Worm (Caenorhabditis elegans): ENCODE measurements around the gene Y39B6A.30.

The Y39B6A.30 gene

ce11 chrV:19000542-19000941 is 13.8 kb upstream of the Y39B6A.30 start:
- TF ChIP-seq ztf-1 (GFP tag; conservative IDR thresholded peaks at IDR 0.05) (no peak), nhr-77 (tag; optimal IDR thresholded peaks at IDR 0.05) (no peak), unc-39 (tag; optimal IDR thresholded peaks at IDR 0.05) (no peak), nhr-129 (tag; optimal IDR thresholded peaks at IDR 0.05) (no peak), nhr-23 (tag; optimal IDR thresholded peaks at IDR 0.05) (no peak), nhr-25 (tag; optimal IDR thresholded peaks at IDR 0.05) (no peak), elt-3 (tag; optimal IDR thresholded peaks at IDR 0.05) (no peak), Y55F3AM.14 (GFP tag; optimal IDR thresholded peaks at IDR 0.05) (no peak), peb-1 (tag; optimal IDR thresholded peaks at IDR 0.05) (no peak), F13H6.1 (tag; optimal IDR thresholded peaks at IDR 0.05) (no peak), sma-3 (GFP tag; optimal IDR thresholded peaks at IDR 0.05) (no peak), R02D3.7 (tag; optimal IDR thresholded peaks at IDR 0.05) (no peak)

ce11 chrV:19001016-19001415 is 13.4 kb upstream of the Y39B6A.30 start, which contains the start of gene Y39B6A.34:
Gene Y39B6A.34, plus strand, starts transcription at chrV:19001018.
- TF ChIP-seq sma-3 (GFP tag; optimal IDR thresholded peaks at IDR 0.05) (no peak), F13H6.1 (tag; optimal IDR thresholded peaks at IDR 0.05) (peak; percentile 13), dmd-4 (tag; optimal IDR thresholded peaks at IDR 0.05) (no peak), lin-13 (GFP tag; optimal IDR thresholded peaks at IDR 0.05) (no peak), unc-55 (GFP tag; optimal IDR thresholded peaks at IDR 0.05) (peak; percentile 41), gmeb-1 (tag; optimal IDR thresholded peaks at IDR 0.05) (no peak), sma-9 (GFP tag; optimal IDR thresholded peaks at IDR 0.05) (peak; percentile 25), sma-9 (tag; optimal IDR thresholded peaks at IDR 0.05) (no peak), R02D3.7 (tag; optimal IDR thresholded peaks at IDR 0.05) (no peak), lsy-2 (tag; optimal IDR thresholded peaks at IDR 0.05) (peak in 1 of 2 experiments; percentile 24), C34F6.9 (tag; optimal IDR thresholded peaks at IDR 0.05) (peak; percentile 23), mab-5 (tag; optimal IDR thresholded peaks at IDR 0.05) (no peak), nhr-25 (tag; optimal IDR thresholded peaks at IDR 0.05) (no peak)

- TF ChIP-seq fos-1 (tag; optimal IDR thresholded peaks at IDR 0.05), result no peak
- TF ChIP-seq nhr-21 (tag; optimal IDR thresholded peaks at IDR 0.05), result no peak
- no peak for TF ChIP-seq R02D3.7 (tag; optimal IDR thresholded peaks at IDR 0.05)
- no peak for TF ChIP-seq sma-3 (GFP tag; optimal IDR thresholded peaks at IDR 0.05)
- TF ChIP-seq mdl-1 (tag; optimal IDR thresholded peaks at IDR 0.05), result no peak
- no peak for TF ChIP-seq nhr-237 (tag; optimal IDR thresholded peaks at IDR 0.05)
- TF ChIP-seq nhr-11 (tag; optimal IDR thresholded peaks at IDR 0.05), result no peak
- TF ChIP-seq elt-3 (tag; optimal IDR thresholded peaks at IDR 0.05), result no peak
- TF ChIP-seq C34F6.9 (tag; optimal IDR thresholded peaks at IDR 0.05), result no peak
- TF ChIP-seq sem-4 (tag; optimal IDR thresholded peaks at IDR 0.05), result no peak
- no peak for TF ChIP-seq ceh-82 (tag; optimal IDR thresholded peaks at IDR 0.05)
- no peak for TF ChIP-seq lin-13 (GFP tag; optimal IDR thresholded peaks at IDR 0.05)
- TF ChIP-seq elt-1 (tag; optimal IDR thresholded peaks at IDR 0.05), result no peak
Observed at ce11 chrV:19001656-19002055, 12.7 kb upstream of the Y39B6A.30 start, which contains the start of gene Y39B6A.33. Gene Y39B6A.33, plus strand, starts transcription at chrV:19001956.

ce11 chrV:19010405-19010804 is 4.0 kb upstream of the Y39B6A.30 start:
- TF ChIP-seq lin-13 (GFP tag; optimal IDR thresholded peaks at IDR 0.05) (no peak), sma-3 (GFP tag; optimal IDR thresholded peaks at IDR 0.05) (no peak), egl-27 (tag; optimal IDR thresholded peaks at IDR 0.05) (no peak), Y55F3AM.14 (GFP tag; optimal IDR thresholded peaks at IDR 0.05) (no peak), ZK546.5 (tag; optimal IDR thresholded peaks at IDR 0.05) (no peak), mab-5 (tag; optimal IDR thresholded peaks at IDR 0.05) (no peak), peb-1 (tag; optimal IDR thresholded peaks at IDR 0.05) (no peak), unc-39 (tag; optimal IDR thresholded peaks at IDR 0.05) (no peak), ztf-1 (GFP tag; conservative IDR thresholded peaks at IDR 0.05) (no peak), lin-11 (tag; optimal IDR thresholded peaks at IDR 0.05) (no peak), lsy-2 (tag; optimal IDR thresholded peaks at IDR 0.05) (no peak), ceh-82 (tag; optimal IDR thresholded peaks at IDR 0.05) (no peak)

- no peak for TF ChIP-seq peb-1 (tag; optimal IDR thresholded peaks at IDR 0.05)
- TF ChIP-seq lin-39 (tag; optimal IDR thresholded peaks at IDR 0.05), result no peak
- no peak for TF ChIP-seq nhr-237 (tag; optimal IDR thresholded peaks at IDR 0.05)
- TF ChIP-seq zag-1 (tag; optimal IDR thresholded peaks at IDR 0.05), result no peak
- no peak for TF ChIP-seq nhr-77 (tag; optimal IDR thresholded peaks at IDR 0.05)
- no peak for TF ChIP-seq ama-1 (optimal IDR thresholded peaks at IDR 0.05)
- TF ChIP-seq nhr-10 (tag; optimal IDR thresholded peaks at IDR 0.05), result no peak
- TF ChIP-seq sem-4 (tag; optimal IDR thresholded peaks at IDR 0.05), result no peak
- TF ChIP-seq ztf-11 (tag; optimal IDR thresholded peaks at IDR 0.05), result no peak
- TF ChIP-seq ceh-82 (tag; optimal IDR thresholded peaks at IDR 0.05), result no peak
- TF ChIP-seq blmp-1 (tag; optimal IDR thresholded peaks at IDR 0.05; ENCODE audit: insufficient read depth), result no peak
- TF ChIP-seq skn-1 (tag; optimal IDR thresholded peaks at IDR 0.05), result no peak
- TF ChIP-seq unc-62 (GFP tag; optimal IDR thresholded peaks at IDR 0.05), result no peak
- no peak for TF ChIP-seq lin-13 (GFP tag; optimal IDR thresholded peaks at IDR 0.05)
- TF ChIP-seq mbf-1 (tag; optimal IDR thresholded peaks at IDR 0.05), result no peak
- TF ChIP-seq nhr-25 (tag; optimal IDR thresholded peaks at IDR 0.05), result no peak
Observed at ce11 chrV:19013215-19013614, 1.2 kb upstream of the Y39B6A.30 start.
